Fruit fly (Drosophila melanogaster) whole organism, embryonic: ENCODE data around the gene Ppm1.

Experiments
- Atf6 ChIP-seq: fragments of 200-800 bp; sonication (Bioruptor generic); IDR thresholded peaks from 2 replicates; pipeline ENCODE4 v1.3.6; 2022; ENCODE audit warnings: missing biosample characterization, missing genetic modification characterization
- Bdp1 ChIP-seq: fragments of 200-800 bp; sonication (Bioruptor generic); optimal IDR thresholded peaks from 3 replicates; lab custom pipeline; 2016; ENCODE audit warnings: missing biosample characterization, missing genetic modification characterization
- C15 ChIP-seq: fragments of 200-800 bp; sonication (Bioruptor generic); IDR thresholded peaks from 3 replicates; pipeline ENCODE4 v1.3.6; 2022; ENCODE audit warnings: missing biosample characterization, missing genetic modification characterization
- CG11723 ChIP-seq: fragments of 200-800 bp; sonication (Bioruptor generic); optimal IDR thresholded peaks from 2 replicates; lab custom pipeline; 2017; ENCODE audit warnings: missing biosample characterization, mild to moderate bottlenecking, missing genetic modification characterization
- CG13775 ChIP-seq: fragments of 200-800 bp; sonication (Bioruptor generic); optimal IDR thresholded peaks from 3 replicates; lab custom pipeline; 2017; ENCODE audit warnings: missing biosample characterization, mild to moderate bottlenecking, missing genetic modification characterization
- CG15479 ChIP-seq: fragments of 200-800 bp; sonication (Bioruptor generic); optimal IDR thresholded peaks from 3 replicates; lab custom pipeline; 2019; ENCODE audit warnings: missing biosample characterization, mild to moderate bottlenecking, missing genetic modification characterization, moderate library complexity
- CG17361 ChIP-seq: fragments of 200-800 bp; sonication (Bioruptor generic); IDR thresholded peaks from 3 replicates; pipeline ENCODE4 v1.3.6; 2022; ENCODE audit warnings: missing biosample characterization, missing genetic modification characterization
- CG31388 ChIP-seq: fragments of 200-800 bp; sonication (Bioruptor generic); optimal IDR thresholded peaks from 2 replicates; lab custom pipeline; 2016; ENCODE audit warnings: missing biosample characterization, missing genetic modification characterization
- CG3163 ChIP-seq: fragments of 200-800 bp; sonication (Bioruptor generic); optimal IDR thresholded peaks from 3 replicates; lab custom pipeline; 2016; ENCODE audit warnings: missing biosample characterization, missing genetic modification characterization
- CG4328 ChIP-seq: fragments of 200-800 bp; sonication (Bioruptor generic); optimal IDR thresholded peaks from 3 replicates; lab custom pipeline; 2017; ENCODE audit warnings: missing biosample characterization, missing genetic modification reagents, missing genetic modification characterization
- CG4360 ChIP-seq: fragments of 200-800 bp; sonication (Bioruptor generic); IDR thresholded peaks from 2 replicates; pipeline ENCODE4 v1.3.6; 2022; ENCODE audit warnings: missing biosample characterization, missing genetic modification characterization
- CG5953 ChIP-seq: fragments of 200-800 bp; sonication (Bioruptor generic); IDR thresholded peaks from 2 replicates; pipeline ENCODE4 v1.3.6; 2022; ENCODE audit warnings: missing biosample characterization, missing genetic modification characterization
- CG6175 ChIP-seq: fragments of 200-800 bp; sonication (Bioruptor generic); IDR thresholded peaks from 3 replicates; pipeline ENCODE4 v1.3.6; 2022; ENCODE audit warnings: missing biosample characterization, missing genetic modification characterization
- CG8281 ChIP-seq: fragments of 200-800 bp; sonication (Bioruptor generic); optimal IDR thresholded peaks from 2 replicates; lab custom pipeline; 2018; ENCODE audit warnings: missing biosample characterization, mild to moderate bottlenecking, missing genetic modification characterization, moderate library complexity
- CG8924 ChIP-seq: fragments of 200-800 bp; optimal IDR thresholded peaks from 3 replicates; lab custom pipeline; 2019; ENCODE audit warnings: missing biosample characterization, mild to moderate bottlenecking, missing genetic modification characterization, moderate library complexity
- CG9215 ChIP-seq: fragments of 200-800 bp; sonication (Bioruptor generic); IDR thresholded peaks from 2 replicates; pipeline ENCODE4 v1.3.6; 2022; ENCODE audit warnings: missing biosample characterization, missing genetic modification characterization
- Chrac-16 ChIP-seq: fragments of 200-800 bp; sonication (Bioruptor generic); optimal IDR thresholded peaks from 3 replicates; lab custom pipeline; 2016; ENCODE audit warnings: missing biosample characterization, missing genetic modification characterization
- Doc2 ChIP-seq: fragments of 200-800 bp; sonication (Bioruptor generic); IDR thresholded peaks from 2 replicates; pipeline ENCODE4 v1.3.6; 2022; ENCODE audit warnings: missing biosample characterization, missing genetic modification characterization
- Gsc ChIP-seq: fragments of 200-800 bp; sonication (Bioruptor generic); IDR thresholded peaks from 2 replicates; pipeline ENCODE4 v1.3.6; 2022; ENCODE audit warnings: missing biosample characterization, missing genetic modification characterization
- Hey ChIP-seq: fragments of 200-800 bp; sonication (Bioruptor generic); optimal IDR thresholded peaks from 3 replicates; lab custom pipeline; 2018; ENCODE audit warnings: missing biosample characterization, mild to moderate bottlenecking, missing genetic modification characterization
- Hr39 ChIP-seq: fragments of >200 bp; optimal IDR thresholded peaks from 2 replicates; lab custom pipeline; 2017
- Hr78 ChIP-seq, 2 experiments: fragments of 200-800 bp in 1 of 2; fragments of >200 bp in 1 of 2; sonication (Bioruptor generic) in 1 of 2; optimal IDR thresholded peaks; 2 replicates each; lab custom pipeline; 2017 to 2019; ENCODE audit warnings: missing biosample characterization in 2 of 2, missing genetic modification characterization in 2 of 2, mild to moderate bottlenecking in 1 of 2, moderate library complexity in 1 of 2
- Lhr ChIP-seq: fragments of 200-800 bp; sonication (Bioruptor generic); optimal IDR thresholded peaks from 3 replicates; lab custom pipeline; 2017; ENCODE audit warnings: mild to moderate bottlenecking, missing biosample characterization, missing genetic modification reagents, missing genetic modification characterization
- Mrtf ChIP-seq: fragments of 200-800 bp; sonication (Bioruptor generic); IDR thresholded peaks from 3 replicates; pipeline ENCODE4 v1.3.6; 2022; ENCODE audit warnings: missing biosample characterization, missing genetic modification characterization
- Myb ChIP-seq: fragments of 200-800 bp; sonication (Bioruptor generic); optimal IDR thresholded peaks from 2 replicates; lab custom pipeline; 2016; ENCODE audit warnings: missing biosample characterization, missing genetic modification characterization
- Sox102F ChIP-seq: fragments of 200-800 bp; sonication (Bioruptor generic); optimal IDR thresholded peaks from 2 replicates; lab custom pipeline; 2018; ENCODE audit warnings: missing biosample characterization, mild to moderate bottlenecking, missing genetic modification characterization, moderate library complexity
- Trl ChIP-seq, 3 experiments: fragments of >200 bp in 2 of 3; fragments of 200-800 bp in 1 of 3; sonication (Bioruptor generic) in 1 of 3; optimal IDR thresholded peaks; 2 replicates in 1 of 3; 3 replicates in 2 of 3; lab custom pipeline; 2016 to 2017; ENCODE audit warnings: missing biosample characterization in 1 of 3, missing genetic modification characterization in 1 of 3
- Vsx1 ChIP-seq: fragments of 200-800 bp; sonication (Bioruptor generic); optimal IDR thresholded peaks from 2 replicates; lab custom pipeline; 2017; ENCODE audit warnings: missing biosample characterization, mild to moderate bottlenecking, missing genetic modification characterization, missing genetic modification reagents
- YL-1 ChIP-seq: fragments of 200-800 bp; sonication (Bioruptor generic); optimal IDR thresholded peaks from 3 replicates; lab custom pipeline; 2017; ENCODE audit warnings: missing biosample characterization, mild to moderate bottlenecking, missing genetic modification characterization
- abd-A ChIP-seq: fragments of 200-800 bp; sonication (Bioruptor generic); optimal IDR thresholded peaks from 3 replicates; lab custom pipeline; 2019; ENCODE audit warnings: missing biosample characterization, mild to moderate bottlenecking, missing genetic modification characterization, moderate library complexity
- amos ChIP-seq: fragments of 200-800 bp; sonication (Bioruptor generic); IDR thresholded peaks from 2 replicates; pipeline ENCODE4 v1.3.6; 2022; ENCODE audit warnings: missing biosample characterization, missing genetic modification characterization; ENCODE audit not compliant: partially characterized antibody
- aop ChIP-seq: fragments of 200-800 bp; sonication (Bioruptor generic); IDR thresholded peaks from 2 replicates; pipeline ENCODE4 v1.3.6; 2022; ENCODE audit warnings: missing biosample characterization, missing genetic modification characterization
- ash1 ChIP-seq: fragments of 200-800 bp; sonication (Bioruptor generic); optimal IDR thresholded peaks from 2 replicates; lab custom pipeline; 2018; ENCODE audit warnings: missing biosample characterization, mild to moderate bottlenecking, missing genetic modification characterization
- chinmo ChIP-seq: fragments of 200-800 bp; sonication (Bioruptor generic); IDR thresholded peaks from 4 replicates; pipeline ENCODE4 v1.3.6; 2022; ENCODE audit warnings: missing biosample characterization, missing genetic modification characterization; ENCODE audit not compliant: partially characterized antibody
- crc ChIP-seq: fragments of 200-800 bp; sonication (Bioruptor generic); optimal IDR thresholded peaks from 2 replicates; lab custom pipeline; 2016; ENCODE audit warnings: missing biosample characterization, missing genetic modification characterization
- dmrt99B ChIP-seq: fragments of 200-800 bp; sonication (Bioruptor generic); optimal IDR thresholded peaks from 2 replicates; lab custom pipeline; 2018; ENCODE audit warnings: missing biosample characterization, mild to moderate bottlenecking, missing genetic modification characterization, moderate library complexity
- grau ChIP-seq: fragments of 200-800 bp; optimal IDR thresholded peaks from 3 replicates; lab custom pipeline; 2019; ENCODE audit warnings: missing biosample characterization, mild to moderate bottlenecking, missing genetic modification characterization, moderate library complexity
- insv ChIP-seq, 2 experiments: fragments of 200-800 bp; sonication (Bioruptor generic); optimal IDR thresholded peaks; 3 replicates each; lab custom pipeline; 2016 to 2018; ENCODE audit warnings: missing biosample characterization in 2 of 2, missing genetic modification characterization in 2 of 2
- lbe ChIP-seq: fragments of 200-800 bp; sonication (Bioruptor generic); optimal IDR thresholded peaks from 2 replicates; lab custom pipeline; 2016; ENCODE audit warnings: missing biosample characterization, mild to moderate bottlenecking, missing genetic modification characterization
- nom ChIP-seq: fragments of 200-800 bp; sonication (Bioruptor generic); optimal IDR thresholded peaks from 2 replicates; lab custom pipeline; 2017; ENCODE audit warnings: missing biosample characterization, missing genetic modification characterization, mild to moderate bottlenecking, moderate library complexity, missing genetic modification reagents
- pros ChIP-seq: fragments of 200-800 bp; sonication (Bioruptor generic); optimal IDR thresholded peaks from 3 replicates; lab custom pipeline; 2019; ENCODE audit warnings: missing biosample characterization, mild to moderate bottlenecking, missing genetic modification characterization, moderate library complexity
- psq ChIP-seq: fragments of 200-800 bp; sonication (Bioruptor generic); optimal IDR thresholded peaks from 2 replicates; lab custom pipeline; 2017; ENCODE audit warnings: missing biosample characterization, missing genetic modification characterization
- rib ChIP-seq: fragments of 200-800 bp; sonication (Bioruptor generic); IDR thresholded peaks from 2 replicates; pipeline ENCODE4 v1.3.6; 2022; ENCODE audit warnings: missing biosample characterization, missing genetic modification characterization
- schlank ChIP-seq: fragments of 200-800 bp; sonication (Bioruptor generic); optimal IDR thresholded peaks from 2 replicates; lab custom pipeline; 2018; ENCODE audit warnings: missing biosample characterization, mild to moderate bottlenecking, missing genetic modification characterization
- slou ChIP-seq: fragments of 200-800 bp; sonication (Bioruptor generic); optimal IDR thresholded peaks from 3 replicates; lab custom pipeline; 2016; ENCODE audit warnings: missing biosample characterization, missing genetic modification characterization
- sna ChIP-seq: fragments of 200-800 bp; sonication (Bioruptor generic); IDR thresholded peaks from 2 replicates; pipeline ENCODE4 v1.3.6; 2022; ENCODE audit warnings: missing biosample characterization, missing genetic modification characterization; ENCODE audit not compliant: partially characterized antibody
- sob ChIP-seq: fragments of 200-800 bp; sonication (Bioruptor generic); IDR thresholded peaks from 2 replicates; pipeline ENCODE4 v1.3.6; 2022; ENCODE audit warnings: missing biosample characterization, missing genetic modification characterization
- sr ChIP-seq: fragments of 200-800 bp; sonication (Bioruptor generic); IDR thresholded peaks from 3 replicates; pipeline ENCODE4 v1.3.6; 2022; ENCODE audit warnings: missing biosample characterization, missing genetic modification characterization
- unc-4 ChIP-seq: fragments of 200-800 bp; sonication (Bioruptor generic); IDR thresholded peaks from 2 replicates; pipeline ENCODE4 v1.3.6; 2022; ENCODE audit warnings: missing biosample characterization, missing genetic modification characterization; ENCODE audit not compliant: partially characterized antibody
- wdn ChIP-seq: fragments of 200-800 bp; sonication (Bioruptor generic); IDR thresholded peaks from 2 replicates; pipeline ENCODE4 v1.3.6; 2022; ENCODE audit warnings: missing biosample characterization, missing genetic modification characterization
- wor ChIP-seq: fragments of 200-800 bp; sonication (Bioruptor generic); IDR thresholded peaks from 2 replicates; pipeline ENCODE4 v1.3.6; 2022; ENCODE audit warnings: missing biosample characterization, missing genetic modification characterization

Ppm1 gene

DNA sequence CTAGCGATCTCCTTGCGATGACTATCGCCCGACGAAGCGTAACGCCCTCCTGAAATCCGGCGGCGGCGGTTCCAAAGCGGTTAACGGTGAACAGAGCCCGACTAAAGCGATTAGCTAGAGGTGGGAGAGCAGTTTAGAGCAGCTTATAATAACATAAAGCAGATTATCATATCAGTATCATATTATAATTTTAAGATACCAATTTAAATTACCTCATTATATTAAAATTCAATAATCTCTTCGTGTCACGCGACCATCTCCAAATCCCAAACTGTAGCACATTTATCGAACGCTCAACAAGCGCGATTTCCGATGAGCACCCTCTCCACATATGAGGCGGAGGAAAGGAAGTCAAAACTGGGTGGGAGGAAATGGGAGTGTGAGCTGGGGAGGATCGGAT is 47.3 kb upstream of the Ppm1 start (continued):
- no peak for TF ChIP-seq CG4328 (GFP tag; lab: Kevin White, UChicago)
- no peak for TF ChIP-seq wdn (GFP tag; lab: Robert Waterston, UW)
- no peak for TF ChIP-seq Hr78 (GFP tag; optimal IDR thresholded peaks at IDR 0.05; lab: Kevin White, UChicago)
- TF ChIP-seq Atf6 (GFP tag; lab: Robert Waterston, UW) = no peak
- no peak for TF ChIP-seq schlank (tag; lab: Kevin White, UChicago)
- TF ChIP-seq Hr39 (lab: Kevin White, UChicago) = no peak
- TF ChIP-seq Chrac-16 (GFP tag; lab: Kevin White, UChicago) = no peak
- TF ChIP-seq YL-1 (GFP tag; lab: Kevin White, UChicago) = no peak
- TF ChIP-seq nom (GFP tag; lab: Kevin White, UChicago) = no peak
- no peak for TF ChIP-seq C15 (GFP tag; lab: Robert Waterston, UW)
- TF ChIP-seq CG11723 (GFP tag; lab: Kevin White, UChicago) = no peak
- TF ChIP-seq pros (GFP tag; lab: Kevin White, UChicago) = no peak
- TF ChIP-seq CG31388 (GFP tag; lab: Kevin White, UChicago) = no peak
- TF ChIP-seq CG5953 = no peak
- peak; percentile 46; the same call in 1 of the 2 replicates for TF ChIP-seq unc-4 (GFP tag; lab: Robert Waterston, UW)
- no peak for TF ChIP-seq crc (GFP tag; lab: Kevin White, UChicago)
- TF ChIP-seq wor = no peak
- no peak for TF ChIP-seq Gsc (GFP tag; lab: Robert Waterston, UW)
- no peak for TF ChIP-seq Trl (optimal IDR thresholded peaks at IDR 0.05; lab: Kevin White, UChicago)
- no peak for TF ChIP-seq Trl (GFP tag; optimal IDR thresholded peaks at IDR 0.05; lab: Kevin White, UChicago)
- TF ChIP-seq sob (GFP tag; lab: Robert Waterston, UW) = peak; percentile 46; the same call in 1 of the 2 replicates
- no peak for TF ChIP-seq Hey
- no peak for TF ChIP-seq CG8281 (tag; lab: Kevin White, UChicago)
- TF ChIP-seq CG3163 (GFP tag; lab: Kevin White, UChicago) = no peak
- TF ChIP-seq CG4360 (GFP tag; lab: Robert Waterston, UW) = no peak
- peak; percentile 6 for TF ChIP-seq CG8924
- no peak for TF ChIP-seq Myb (GFP tag; lab: Kevin White, UChicago)
- TF ChIP-seq Vsx1 (GFP tag; lab: Kevin White, UChicago) = no peak
- peak; percentile 37 for TF ChIP-seq Sox102F
- no peak for TF ChIP-seq chinmo (GFP tag; lab: Robert Waterston, UW)
- TF ChIP-seq CG13775 = no peak
- no peak for TF ChIP-seq CG15479 (GFP tag; lab: Kevin White, UChicago)
- no peak for TF ChIP-seq Lhr (GFP tag; lab: Kevin White, UChicago)
- TF ChIP-seq aop (GFP tag; lab: Robert Waterston, UW) = no peak
- no peak for TF ChIP-seq CG6175
- 0 out of 2 replicates have a peak, but pooled peaks have one; percentile 36 for TF ChIP-seq sna (GFP tag; lab: Robert Waterston, UW)
- TF ChIP-seq ash1 (GFP tag; lab: Kevin White, UChicago) = no peak
- no peak for TF ChIP-seq psq
- TF ChIP-seq amos (GFP tag; lab: Robert Waterston, UW) = peak; percentile 22; the same call in 1 of the 2 replicates
- TF ChIP-seq abd-A (tag; lab: Kevin White, UChicago) = no peak
- TF ChIP-seq grau (tag; lab: Kevin White, UChicago) = peak; percentile 1
- no peak for TF ChIP-seq sr (GFP tag; lab: Robert Waterston, UW)
- TF ChIP-seq lbe (GFP tag; lab: Kevin White, UChicago) = no peak
- 0 out of 3 replicates have a peak, but pooled peaks have one; percentile 28 for TF ChIP-seq CG17361
- TF ChIP-seq slou (GFP tag; lab: Kevin White, UChicago) = no peak
- TF ChIP-seq insv (GFP tag; optimal IDR thresholded peaks at IDR 0.05; lab: Kevin White, UChicago) = no peak
- no peak for TF ChIP-seq rib
- no peak for TF ChIP-seq Doc2 (GFP tag; lab: Robert Waterston, UW)
- no peak for TF ChIP-seq Bdp1 (GFP tag; lab: Kevin White, UChicago)
- no peak for TF ChIP-seq CG9215 (GFP tag; lab: Robert Waterston, UW)
- TF ChIP-seq Mrtf (GFP tag; lab: Robert Waterston, UW) = no peak
- peak; percentile 7 for TF ChIP-seq dmrt99B
